Fruit fly (Drosophila melanogaster) whole organism, embryonic: Measurements from ENCODE around the gene Pfas.

Experiments
- CG30403 ChIP-seq: fragments of 200-800 bp; sonication (Bioruptor generic); optimal IDR thresholded peaks from 3 replicates; lab custom pipeline; 2016; ENCODE audit warnings: missing biosample characterization, missing genetic modification characterization
- CG3281 ChIP-seq: fragments of 200-800 bp; sonication (Bioruptor generic); optimal IDR thresholded peaks from 3 replicates; lab custom pipeline; 2017; ENCODE audit warnings: missing biosample characterization, mild to moderate bottlenecking, missing genetic modification characterization
- Dbx ChIP-seq: fragments of 200-800 bp; sonication (Bioruptor generic); IDR thresholded peaks from 3 replicates; pipeline ENCODE4 v1.3.6; 2022; ENCODE audit warnings: missing biosample characterization, missing genetic modification characterization
- Dref ChIP-seq: fragments of 200-800 bp; sonication (Bioruptor generic); IDR thresholded peaks from 2 replicates; pipeline ENCODE4 v1.3.6; 2022; ENCODE audit warnings: missing biosample characterization, missing genetic modification characterization
- h ChIP-seq: fragments of >200 bp; optimal IDR thresholded peaks from 2 replicates; lab custom pipeline; 2017
- lbe ChIP-seq: fragments of 200-800 bp; sonication (Bioruptor generic); optimal IDR thresholded peaks from 2 replicates; lab custom pipeline; 2016; ENCODE audit warnings: missing biosample characterization, mild to moderate bottlenecking, missing genetic modification characterization

DNA sequence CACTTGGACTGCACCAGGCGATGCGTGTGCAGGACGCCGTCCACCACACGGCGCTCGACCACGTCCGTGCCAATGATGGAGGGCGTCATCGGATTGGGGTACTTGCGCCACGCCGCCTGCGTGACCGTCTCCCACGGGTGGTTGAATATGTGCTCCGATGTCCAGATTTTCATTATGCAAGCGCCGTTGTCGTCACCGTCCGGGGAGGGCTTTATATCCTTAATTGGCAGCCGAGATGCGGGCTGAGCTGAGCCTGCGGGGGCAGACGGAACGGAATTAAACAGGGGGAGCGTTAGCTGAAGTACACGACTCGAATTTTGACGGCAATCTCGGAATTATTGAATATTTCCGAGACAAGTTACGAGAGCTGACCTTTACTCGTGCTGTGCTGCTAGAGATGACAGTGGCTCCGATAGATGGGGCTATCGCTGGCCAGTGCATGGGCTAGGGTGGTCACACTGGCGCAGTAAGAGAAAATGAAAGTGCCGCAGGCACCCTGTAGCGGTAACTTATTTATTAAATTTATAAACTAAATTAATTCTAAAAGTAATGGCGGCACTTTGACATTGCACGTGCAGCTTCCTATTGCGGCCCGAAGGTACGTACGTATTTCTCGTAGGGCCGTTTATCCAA, 1.8 kb upstream of the Pfas start, which contains the start of gene IPIP:
- TF ChIP-seq CG30403 (GFP tag; lab: Kevin White, UChicago) (peak; percentile 26), Dref (peak; percentile 79), Dbx (GFP tag; lab: Robert Waterston, UW) (peak; percentile 52; the same call in 2 of the 3 replicates), CG3281 (peak; percentile 7), h (no peak), lbe (GFP tag; lab: Kevin White, UChicago) (no peak)
